Fruit fly (Drosophila melanogaster) S2 (cell line): Measurements from ENCODE around the gene Dtd.

Source experiments
- CG8478 ChIP-seq: fragments of >200 bp; optimal IDR thresholded peaks from 2 replicates; lab custom pipeline; 2018
- CTCF ChIP-seq, 2 experiments: fragments of >200 bp; optimal IDR thresholded peaks; 2 replicates each; lab custom pipeline; 2018

Dtd gene

dm6 chr3R:11441038-11441437 lies 11.2 kb downstream of the Dtd start:
- TF ChIP-seq CG8478 (lab: Kevin White, UChicago) (no peak), CTCF (optimal IDR thresholded peaks at IDR 0.05; lab: Kevin White, UChicago) (no peak)

- TF ChIP-seq CTCF (optimal IDR thresholded peaks at IDR 0.05; lab: Kevin White, UChicago) (no peak), CG8478 (lab: Kevin White, UChicago) (no peak)
These were observed 19.8 kb downstream of the Dtd start for dm6 chr3R:11449688-11450087.

- TF ChIP-seq CTCF (optimal IDR thresholded peaks at IDR 0.05; lab: Kevin White, UChicago) (no peak), CG8478 (lab: Kevin White, UChicago) (no peak)
These were observed 21.5 kb downstream of the Dtd start, which contains the start of gene sals for dm6 chr3R:11451207-11451841. Gene sals, minus strand, starts transcription at chr3R:11451791.

dm6 chr3R:11452041-11452440 lies 22.2 kb downstream of the Dtd start:
- TF ChIP-seq CG8478 (lab: Kevin White, UChicago) (no peak), CTCF (optimal IDR thresholded peaks at IDR 0.05; lab: Kevin White, UChicago) (no peak)

- TF ChIP-seq CTCF (optimal IDR thresholded peaks at IDR 0.05; lab: Kevin White, UChicago), result no peak
These were observed 24.5 kb downstream of the Dtd start for dm6 chr3R:11454210-11454904.

- TF ChIP-seq CG8478 (lab: Kevin White, UChicago), result no peak
These were observed 26.7 kb downstream of the Dtd start for dm6 chr3R:11456539-11456938.

dm6 chr3R:11457286-11457685 lies 27.4 kb downstream of the Dtd start:
- no peak for TF ChIP-seq CG8478 (lab: Kevin White, UChicago)
- TF ChIP-seq CTCF (optimal IDR thresholded peaks at IDR 0.05; lab: Kevin White, UChicago), result no peak

dm6 chr3R:11458022-11458850 lies 28.4 kb downstream of the Dtd start:
- no peak for TF ChIP-seq CTCF (optimal IDR thresholded peaks at IDR 0.05; lab: Kevin White, UChicago)
- TF ChIP-seq CG8478 (lab: Kevin White, UChicago), result no peak

dm6 chr3R:11458851-11459175 lies 29.0 kb downstream of the Dtd start:
- no peak for TF ChIP-seq CG8478 (lab: Kevin White, UChicago)
- TF ChIP-seq CTCF (optimal IDR thresholded peaks at IDR 0.05; lab: Kevin White, UChicago), result no peak

dm6 chr3R:11460502-11461358 lies 30.9 kb downstream of the Dtd start, which contains the start of gene PGRP-LB:
Gene PGRP-LB, minus strand, starts transcription at chr3R:11460552.
- TF ChIP-seq CTCF (optimal IDR thresholded peaks at IDR 0.05; lab: Kevin White, UChicago), result no peak
- TF ChIP-seq CG8478 (lab: Kevin White, UChicago), result no peak

dm6 chr3R:11467812-11468211 lies 38.0 kb downstream of the Dtd start:
- TF ChIP-seq CG8478 (lab: Kevin White, UChicago), result no peak
- TF ChIP-seq CTCF (optimal IDR thresholded peaks at IDR 0.05; lab: Kevin White, UChicago), result no peak

- TF ChIP-seq CTCF (optimal IDR thresholded peaks at IDR 0.05; lab: Kevin White, UChicago) (no peak), CG8478 (lab: Kevin White, UChicago) (no peak)
These were observed 39.9 kb downstream of the Dtd start for dm6 chr3R:11469745-11470144.
